Fruit fly (Drosophila melanogaster) whole organism, embryonic: ENCODE data around the gene Pi4KIIalpha.
A peak's percentile ranks its signal among the peaks of the same experiment; 100 is the strongest.

Source experiments
- Asciz ChIP-seq: fragments of 200-800 bp; sonication (Bioruptor generic); optimal IDR thresholded peaks from 2 replicates; lab custom pipeline; 2017; ENCODE audit warnings: missing biosample characterization, mild to moderate bottlenecking, missing genetic modification characterization, missing genetic modification reagents
- Atf3 ChIP-seq: fragments of 200-800 bp; sonication (Bioruptor generic); optimal IDR thresholded peaks from 3 replicates; lab custom pipeline; 2016; ENCODE audit warnings: missing biosample characterization, missing genetic modification characterization
- B-H2 ChIP-seq: fragments of 200-800 bp; sonication (Bioruptor generic); optimal IDR thresholded peaks from 2 replicates; lab custom pipeline; 2018; ENCODE audit warnings: missing biosample characterization, mild to moderate bottlenecking, missing genetic modification characterization
- BEAF-32 ChIP-seq: fragments of 200-800 bp; sonication (Bioruptor generic); optimal IDR thresholded peaks from 3 replicates; lab custom pipeline; 2017; ENCODE audit warnings: missing biosample characterization, missing genetic modification characterization, mild to moderate bottlenecking, moderate library complexity, missing genetic modification reagents
- CG10431 ChIP-seq: fragments of 200-800 bp; sonication (Bioruptor generic); optimal IDR thresholded peaks from 3 replicates; lab custom pipeline; 2018; ENCODE audit warnings: missing biosample characterization, mild to moderate bottlenecking, missing genetic modification characterization
- CG12299 ChIP-seq: fragments of 200-800 bp; sonication (Bioruptor generic); optimal IDR thresholded peaks from 2 replicates; lab custom pipeline; 2018; ENCODE audit warnings: missing biosample characterization, mild to moderate bottlenecking, missing genetic modification characterization
- CG14441 ChIP-seq: fragments of 200-800 bp; sonication (Bioruptor generic); IDR thresholded peaks from 2 replicates; pipeline ENCODE4 v1.3.6; 2022; ENCODE audit warnings: missing biosample characterization, missing genetic modification characterization
- CG15696 ChIP-seq: fragments of 200-800 bp; sonication (Bioruptor generic); optimal IDR thresholded peaks from 2 replicates; lab custom pipeline; 2019; ENCODE audit warnings: missing biosample characterization, mild to moderate bottlenecking, missing genetic modification characterization, moderate library complexity
- CG1603 ChIP-seq: fragments of 200-800 bp; sonication (Bioruptor generic); optimal IDR thresholded peaks from 2 replicates; lab custom pipeline; 2019; ENCODE audit warnings: missing biosample characterization, mild to moderate bottlenecking, missing genetic modification characterization, moderate library complexity
- CG17612 ChIP-seq: fragments of 200-800 bp; sonication (Bioruptor generic); IDR thresholded peaks from 2 replicates; pipeline ENCODE4 v1.3.6; 2022; ENCODE audit warnings: missing biosample characterization, missing genetic modification characterization
- CG17802 ChIP-seq: fragments of 200-800 bp; sonication (Bioruptor generic); optimal IDR thresholded peaks from 2 replicates; lab custom pipeline; 2018; ENCODE audit warnings: missing biosample characterization, mild to moderate bottlenecking, missing genetic modification characterization, moderate library complexity
- CG2678 ChIP-seq: fragments of 200-800 bp; sonication (Bioruptor generic); optimal IDR thresholded peaks from 3 replicates; lab custom pipeline; 2019; ENCODE audit warnings: missing biosample characterization, mild to moderate bottlenecking, missing genetic modification characterization, moderate library complexity
- CG3281 ChIP-seq: fragments of 200-800 bp; sonication (Bioruptor generic); optimal IDR thresholded peaks from 3 replicates; lab custom pipeline; 2017; ENCODE audit warnings: missing biosample characterization, mild to moderate bottlenecking, missing genetic modification characterization
- CG5180 ChIP-seq: fragments of 200-800 bp; sonication (Bioruptor generic); optimal IDR thresholded peaks from 3 replicates; lab custom pipeline; 2017; ENCODE audit warnings: missing biosample characterization, missing genetic modification characterization, mild to moderate bottlenecking, moderate library complexity, missing genetic modification reagents
- CG5953 ChIP-seq: fragments of 200-800 bp; sonication (Bioruptor generic); IDR thresholded peaks from 2 replicates; pipeline ENCODE4 v1.3.6; 2022; ENCODE audit warnings: missing biosample characterization, missing genetic modification characterization
- CG9797 ChIP-seq: fragments of 200-800 bp; sonication (Bioruptor generic); optimal IDR thresholded peaks from 3 replicates; lab custom pipeline; 2018; ENCODE audit warnings: missing biosample characterization, mild to moderate bottlenecking, missing genetic modification characterization
- CoRest ChIP-seq: fragments of 200-800 bp; sonication (Bioruptor generic); optimal IDR thresholded peaks from 3 replicates; lab custom pipeline; 2018; ENCODE audit warnings: missing biosample characterization, mild to moderate bottlenecking, missing genetic modification characterization, moderate library complexity
- Doc2 ChIP-seq: fragments of 200-800 bp; sonication (Bioruptor generic); IDR thresholded peaks from 2 replicates; pipeline ENCODE4 v1.3.6; 2022; ENCODE audit warnings: missing biosample characterization, missing genetic modification characterization
- Dp ChIP-seq: fragments of 200-800 bp; sonication (Bioruptor generic); optimal IDR thresholded peaks from 2 replicates; lab custom pipeline; 2018; ENCODE audit warnings: missing biosample characterization, mild to moderate bottlenecking, missing genetic modification characterization, moderate library complexity
- E2f2 ChIP-seq: fragments of 200-800 bp; sonication (Bioruptor generic); IDR thresholded peaks from 2 replicates; pipeline ENCODE4 v1.3.6; 2022; ENCODE audit warnings: missing biosample characterization, missing genetic modification characterization
- HmgZ ChIP-seq: fragments of 200-800 bp; sonication (Bioruptor generic); optimal IDR thresholded peaks from 2 replicates; lab custom pipeline; 2018; ENCODE audit warnings: missing biosample characterization, mild to moderate bottlenecking, missing genetic modification characterization
- Hr39 ChIP-seq: fragments of >200 bp; optimal IDR thresholded peaks from 2 replicates; lab custom pipeline; 2017
- MBD-R2 ChIP-seq: fragments of 200-800 bp; sonication (Bioruptor generic); IDR thresholded peaks from 2 replicates; pipeline ENCODE4 v1.3.6; 2022; ENCODE audit warnings: missing biosample characterization, missing genetic modification characterization
- MESR4 ChIP-seq: fragments of 200-800 bp; sonication (Bioruptor generic); optimal IDR thresholded peaks from 2 replicates; lab custom pipeline; 2018; ENCODE audit warnings: missing biosample characterization, mild to moderate bottlenecking, missing genetic modification characterization, moderate library complexity
- Mrtf ChIP-seq: fragments of 200-800 bp; sonication (Bioruptor generic); IDR thresholded peaks from 3 replicates; pipeline ENCODE4 v1.3.6; 2022; ENCODE audit warnings: missing biosample characterization, missing genetic modification characterization
- Optix ChIP-seq: fragments of 200-800 bp; sonication (Bioruptor generic); IDR thresholded peaks from 3 replicates; pipeline ENCODE4 v1.3.6; 2022; ENCODE audit warnings: missing biosample characterization, missing genetic modification characterization
- Pdp1 ChIP-seq, 2 experiments: fragments of 200-800 bp; sonication (Bioruptor generic); optimal IDR thresholded peaks; 3 replicates each; lab custom pipeline; 2016; ENCODE audit warnings: missing biosample characterization in 2 of 2, missing genetic modification characterization in 2 of 2, mild to moderate bottlenecking in 1 of 2, moderate library complexity in 1 of 2
- Scr ChIP-seq: fragments of 200-800 bp; sonication (Bioruptor generic); IDR thresholded peaks from 2 replicates; pipeline ENCODE4 v1.3.6; 2022; ENCODE audit warnings: missing biosample characterization, missing genetic modification characterization; ENCODE audit not compliant: partially characterized antibody
- Sry-δ ChIP-seq: fragments of 200-800 bp; sonication (Bioruptor generic); optimal IDR thresholded peaks from 2 replicates; lab custom pipeline; 2016; ENCODE audit warnings: missing biosample characterization, missing genetic modification characterization
- az2 ChIP-seq: fragments of 200-800 bp; sonication (Bioruptor generic); optimal IDR thresholded peaks from 3 replicates; lab custom pipeline; 2016; ENCODE audit warnings: missing biosample characterization, missing genetic modification characterization
- btn ChIP-seq: fragments of 200-800 bp; sonication (Bioruptor generic); optimal IDR thresholded peaks from 2 replicates; lab custom pipeline; 2016; ENCODE audit warnings: missing biosample characterization, missing genetic modification characterization
- crp ChIP-seq, 2 experiments: fragments of 200-800 bp; sonication (Bioruptor generic); optimal IDR thresholded peaks; 2 replicates in 1 of 2; 3 replicates in 1 of 2; lab custom pipeline; 2017; ENCODE audit warnings: missing biosample characterization in 2 of 2, missing genetic modification characterization in 2 of 2, mild to moderate bottlenecking in 1 of 2, moderate library complexity in 1 of 2
- dati ChIP-seq: fragments of 200-800 bp; sonication (Bioruptor generic); IDR thresholded peaks from 2 replicates; pipeline ENCODE4 v1.3.6; 2022; ENCODE audit warnings: missing biosample characterization, missing genetic modification characterization
- dm ChIP-seq: fragments of 200-800 bp; sonication (Bioruptor generic); optimal IDR thresholded peaks from 3 replicates; lab custom pipeline; 2016; ENCODE audit warnings: missing biosample characterization, missing genetic modification characterization
- ewg ChIP-seq: fragments of 200-800 bp; sonication (Bioruptor generic); optimal IDR thresholded peaks from 3 replicates; lab custom pipeline; 2017; ENCODE audit warnings: mild to moderate bottlenecking, missing biosample characterization, missing genetic modification reagents, missing genetic modification characterization
- exex ChIP-seq: fragments of 200-800 bp; sonication (Bioruptor generic); optimal IDR thresholded peaks from 4 replicates; lab custom pipeline; 2018; ENCODE audit warnings: missing biosample characterization, mild to moderate bottlenecking, missing genetic modification characterization, moderate library complexity
- grn ChIP-seq: fragments of 200-800 bp; sonication (Bioruptor generic); optimal IDR thresholded peaks from 3 replicates; lab custom pipeline; 2017; ENCODE audit warnings: missing biosample characterization, missing genetic modification characterization
- hbn ChIP-seq: fragments of 200-800 bp; sonication (Bioruptor generic); IDR thresholded peaks from 2 replicates; pipeline ENCODE4 v1.3.6; 2022; ENCODE audit warnings: missing biosample characterization, missing genetic modification characterization; ENCODE audit not compliant: partially characterized antibody
- jing ChIP-seq: fragments of 200-800 bp; sonication (Bioruptor generic); optimal IDR thresholded peaks from 2 replicates; lab custom pipeline; 2018; ENCODE audit warnings: missing biosample characterization, mild to moderate bottlenecking, missing genetic modification characterization
- kni ChIP-seq: fragments of 200-800 bp; sonication (Bioruptor generic); optimal IDR thresholded peaks from 3 replicates; lab custom pipeline; 2017; ENCODE audit warnings: mild to moderate bottlenecking, missing biosample characterization, missing genetic modification reagents, missing genetic modification characterization
- nom ChIP-seq: fragments of 200-800 bp; sonication (Bioruptor generic); optimal IDR thresholded peaks from 2 replicates; lab custom pipeline; 2017; ENCODE audit warnings: missing biosample characterization, missing genetic modification characterization, mild to moderate bottlenecking, moderate library complexity, missing genetic modification reagents
- otp ChIP-seq: fragments of 200-800 bp; sonication (Bioruptor generic); IDR thresholded peaks from 3 replicates; pipeline ENCODE4, ENCODE4 v1.3.6; 2022; ENCODE audit warnings: missing biosample characterization, missing genetic modification characterization
- pho ChIP-seq: fragments of 200-800 bp; sonication (Bioruptor generic); optimal IDR thresholded peaks from 2 replicates; lab custom pipeline; 2016; ENCODE audit warnings: missing biosample characterization, missing genetic modification characterization
- slou ChIP-seq: fragments of 200-800 bp; sonication (Bioruptor generic); optimal IDR thresholded peaks from 3 replicates; lab custom pipeline; 2016; ENCODE audit warnings: missing biosample characterization, missing genetic modification characterization
- stwl ChIP-seq: fragments of 200-800 bp; sonication (Bioruptor generic); optimal IDR thresholded peaks from 3 replicates; lab custom pipeline; 2018; ENCODE audit warnings: missing biosample characterization, mild to moderate bottlenecking, missing genetic modification characterization, moderate library complexity
- sug ChIP-seq: fragments of 200-800 bp; optimal IDR thresholded peaks from 2 replicates; lab custom pipeline; 2019; ENCODE audit warnings: missing biosample characterization, mild to moderate bottlenecking, missing genetic modification characterization, moderate library complexity
- tll ChIP-seq, 2 experiments: fragments of 200-800 bp in 1 of 2; fragments of >200 bp in 1 of 2; sonication (Bioruptor generic) in 1 of 2; optimal IDR thresholded peaks; 2 replicates each; lab custom pipeline; 2017 to 2019; ENCODE audit warnings: missing biosample characterization in 2 of 2, missing genetic modification characterization in 2 of 2, mild to moderate bottlenecking in 1 of 2, moderate library complexity in 1 of 2
- unc-4 ChIP-seq: fragments of 200-800 bp; sonication (Bioruptor generic); IDR thresholded peaks from 2 replicates; pipeline ENCODE4 v1.3.6; 2022; ENCODE audit warnings: missing biosample characterization, missing genetic modification characterization; ENCODE audit not compliant: partially characterized antibody
- zen2 ChIP-seq: fragments of 200-800 bp; sonication (Bioruptor generic); IDR thresholded peaks from 3 replicates; pipeline ENCODE4 v1.3.6; 2022; ENCODE audit warnings: missing biosample characterization, missing genetic modification characterization; ENCODE audit not compliant: partially characterized antibody

The Pi4KIIalpha gene

dm6 chr3R:5564775-5565190, 1.3 kb upstream of the Pi4KIIalpha start, which contains the start of the genes CG14671 and CG12746 (continued):
- TF ChIP-seq CG3281 (peak; percentile 99), CG17802 (tag; lab: Kevin White, UChicago) (no peak), btn (GFP tag; lab: Kevin White, UChicago) (no peak), jing (GFP tag; lab: Kevin White, UChicago) (no peak), exex (peak; percentile 23), Optix (GFP tag; lab: Robert Waterston, UW) (no peak), CG2678 (tag; lab: Kevin White, UChicago) (no peak), sug (tag; lab: Kevin White, UChicago) (peak; percentile 37), unc-4 (GFP tag; lab: Robert Waterston, UW) (0 out of 2 replicates have a peak, but pooled peaks have one; percentile 41), Pdp1 (GFP tag; optimal IDR thresholded peaks at IDR 0.05; lab: Kevin White, UChicago) (peak in 1 of 2 experiments; percentile 18), dati (no peak), MESR4 (GFP tag; lab: Kevin White, UChicago) (peak; percentile 50), MBD-R2 (GFP tag; lab: Robert Waterston, UW) (peak; percentile 88), CG12299 (tag; lab: Kevin White, UChicago) (peak; percentile 22), CG10431 (GFP tag; lab: Kevin White, UChicago) (no peak), Dp (GFP tag; lab: Kevin White, UChicago) (peak; percentile 60), Asciz (GFP tag; lab: Kevin White, UChicago) (no peak), stwl (tag; lab: Kevin White, UChicago) (peak; percentile 35), zen2 (GFP tag; lab: Robert Waterston, UW) (no peak; the same call in 2 of the 3 replicates), Scr (GFP tag; lab: Robert Waterston, UW) (peak; percentile 39; the same call in 1 of the 2 replicates), Mrtf (0 out of 3 replicates have a peak, but pooled peaks have one; percentile 26), CG5180 (GFP tag; lab: Kevin White, UChicago) (no peak), kni (GFP tag; lab: Kevin White, UChicago) (peak; percentile 21), grn (peak; percentile 44), HmgZ (peak; percentile 34), slou (GFP tag; lab: Kevin White, UChicago) (no peak), CG14441 (GFP tag; lab: Robert Waterston, UW) (no peak), CoRest (tag; lab: Kevin White, UChicago) (peak; percentile 13), otp (GFP tag; lab: Robert Waterston, UW) (0 out of 3 replicates have a peak, but pooled peaks have one; percentile 7), CG1603 (peak; percentile 38), Sry-δ (GFP tag; lab: Kevin White, UChicago) (peak; percentile 4), BEAF-32 (GFP tag; lab: Kevin White, UChicago) (peak; percentile 28), CG5953 (GFP tag; lab: Robert Waterston, UW) (no peak), CG17612 (no peak), tll (GFP tag; optimal IDR thresholded peaks at IDR 0.05; lab: Kevin White, UChicago) (no peak), Hr39 (lab: Kevin White, UChicago) (no peak), ewg (peak; percentile 46), Atf3 (GFP tag; lab: Kevin White, UChicago) (no peak), dm (GFP tag; lab: Kevin White, UChicago) (peak; percentile 19), hbn (GFP tag; lab: Robert Waterston, UW) (0 out of 2 replicates have a peak, but pooled peaks have one; percentile 24), B-H2 (GFP tag; lab: Kevin White, UChicago) (no peak), nom (peak; percentile 4), pho (GFP tag; lab: Kevin White, UChicago) (no peak), crp (GFP tag; optimal IDR thresholded peaks at IDR 0.05; lab: Kevin White, UChicago) (peak; percentile 68 to 96), az2 (GFP tag; lab: Kevin White, UChicago) (no peak), Doc2 (GFP tag; lab: Robert Waterston, UW) (no peak), CG9797 (GFP tag; lab: Kevin White, UChicago) (peak; percentile 30), CG15696 (no peak), E2f2 (peak; percentile 71)
